Fruit fly (Drosophila melanogaster) whole organism, embryonic: ENCODE measurements around the gene Sec5.

Experiments
- Adf1 ChIP-seq: fragments of 200-800 bp; sonication (Bioruptor generic); IDR thresholded peaks from 2 replicates; pipeline ENCODE4 v1.3.6; 2022; ENCODE audit warnings: missing biosample characterization, missing genetic modification characterization
- Asciz ChIP-seq: fragments of 200-800 bp; sonication (Bioruptor generic); optimal IDR thresholded peaks from 2 replicates; lab custom pipeline; 2017; ENCODE audit warnings: missing biosample characterization, mild to moderate bottlenecking, missing genetic modification characterization, missing genetic modification reagents
- Awh ChIP-seq: fragments of 200-800 bp; sonication (Bioruptor generic); IDR thresholded peaks from 2 replicates; pipeline ENCODE4, ENCODE4 v1.3.6; 2022; ENCODE audit warnings: missing biosample characterization, missing genetic modification characterization
- B-H2 ChIP-seq: fragments of 200-800 bp; sonication (Bioruptor generic); optimal IDR thresholded peaks from 2 replicates; lab custom pipeline; 2018; ENCODE audit warnings: missing biosample characterization, mild to moderate bottlenecking, missing genetic modification characterization
- Bgb ChIP-seq: fragments of 200-800 bp; sonication (Bioruptor generic); IDR thresholded peaks from 2 replicates; pipeline ENCODE4 v1.3.6; 2022; ENCODE audit warnings: missing biosample characterization, missing genetic modification characterization; ENCODE audit not compliant: partially characterized antibody
- CG11504 ChIP-seq: fragments of 200-800 bp; sonication (Bioruptor generic); optimal IDR thresholded peaks from 3 replicates; lab custom pipeline; 2019; ENCODE audit warnings: missing biosample characterization, mild to moderate bottlenecking, missing genetic modification characterization, moderate library complexity
- CG12659 ChIP-seq: fragments of 200-800 bp; sonication (Bioruptor generic); optimal IDR thresholded peaks from 3 replicates; lab custom pipeline; 2017; ENCODE audit warnings: mild to moderate bottlenecking, missing biosample characterization, missing genetic modification reagents, missing genetic modification characterization
- CG13424 ChIP-seq: fragments of 200-800 bp; sonication (Bioruptor generic); optimal IDR thresholded peaks from 2 replicates; lab custom pipeline; 2019; ENCODE audit warnings: missing biosample characterization, mild to moderate bottlenecking, missing genetic modification characterization, moderate library complexity
- CG15073 ChIP-seq: fragments of 200-800 bp; sonication (Bioruptor generic); optimal IDR thresholded peaks from 2 replicates; lab custom pipeline; 2016; ENCODE audit warnings: missing biosample characterization, missing genetic modification characterization
- CG30403 ChIP-seq: fragments of 200-800 bp; sonication (Bioruptor generic); optimal IDR thresholded peaks from 3 replicates; lab custom pipeline; 2016; ENCODE audit warnings: missing biosample characterization, missing genetic modification characterization
- CG31224 ChIP-seq: fragments of 200-800 bp; sonication (Bioruptor generic); IDR thresholded peaks from 2 replicates; pipeline ENCODE4 v1.3.6; 2022; ENCODE audit warnings: missing biosample characterization, missing genetic modification characterization
- CG34376 ChIP-seq: fragments of 200-800 bp; sonication (Bioruptor generic); optimal IDR thresholded peaks from 2 replicates; lab custom pipeline; 2018; ENCODE audit warnings: missing biosample characterization, mild to moderate bottlenecking, missing genetic modification characterization
- CG4328 ChIP-seq: fragments of 200-800 bp; sonication (Bioruptor generic); optimal IDR thresholded peaks from 3 replicates; lab custom pipeline; 2017; ENCODE audit warnings: missing biosample characterization, missing genetic modification reagents, missing genetic modification characterization
- CG4360 ChIP-seq: fragments of 200-800 bp; sonication (Bioruptor generic); IDR thresholded peaks from 2 replicates; pipeline ENCODE4 v1.3.6; 2022; ENCODE audit warnings: missing biosample characterization, missing genetic modification characterization
- CG6175 ChIP-seq: fragments of 200-800 bp; sonication (Bioruptor generic); IDR thresholded peaks from 3 replicates; pipeline ENCODE4 v1.3.6; 2022; ENCODE audit warnings: missing biosample characterization, missing genetic modification characterization
- CG8765 ChIP-seq: fragments of 200-800 bp; sonication (Bioruptor generic); IDR thresholded peaks from 2 replicates; pipeline ENCODE4 v1.3.6; 2022; ENCODE audit warnings: missing biosample characterization, missing genetic modification characterization
- CG9727 ChIP-seq: fragments of 200-800 bp; sonication (Bioruptor generic); optimal IDR thresholded peaks from 3 replicates; lab custom pipeline; 2017; ENCODE audit warnings: missing biosample characterization, mild to moderate bottlenecking, missing genetic modification characterization
- Dip2 ChIP-seq: fragments of 200-800 bp; sonication (Bioruptor generic); IDR thresholded peaks from 2 replicates; pipeline ENCODE4 v1.3.6; 2022; ENCODE audit warnings: missing biosample characterization, missing genetic modification characterization
- Doc2 ChIP-seq: fragments of 200-800 bp; sonication (Bioruptor generic); IDR thresholded peaks from 2 replicates; pipeline ENCODE4 v1.3.6; 2022; ENCODE audit warnings: missing biosample characterization, missing genetic modification characterization
- ERR ChIP-seq: fragments of 200-800 bp; sonication (Bioruptor generic); optimal IDR thresholded peaks from 2 replicates; lab custom pipeline; 2016; ENCODE audit warnings: missing biosample characterization, missing genetic modification characterization
- Elba2 ChIP-seq: fragments of 200-800 bp; sonication (Bioruptor generic); optimal IDR thresholded peaks from 3 replicates; lab custom pipeline; 2016; ENCODE audit warnings: missing biosample characterization, missing genetic modification characterization
- HLH4C ChIP-seq: fragments of 200-800 bp; sonication (Bioruptor generic); IDR thresholded peaks from 3 replicates; pipeline ENCODE4 v1.3.6; 2022; ENCODE audit warnings: missing biosample characterization, missing genetic modification characterization; ENCODE audit not compliant: partially characterized antibody
- HmgZ ChIP-seq: fragments of 200-800 bp; sonication (Bioruptor generic); optimal IDR thresholded peaks from 2 replicates; lab custom pipeline; 2018; ENCODE audit warnings: missing biosample characterization, mild to moderate bottlenecking, missing genetic modification characterization
- Lim3 ChIP-seq: fragments of 200-800 bp; sonication (Bioruptor generic); IDR thresholded peaks from 2 replicates; pipeline ENCODE4 v1.3.6; 2022; ENCODE audit warnings: missing biosample characterization, missing genetic modification characterization
- MTF-1 ChIP-seq: fragments of 200-800 bp; sonication (Bioruptor generic); optimal IDR thresholded peaks from 2 replicates; lab custom pipeline; 2018; ENCODE audit warnings: missing biosample characterization, mild to moderate bottlenecking, missing genetic modification characterization, borderline replicate concordance
- Myb ChIP-seq: fragments of 200-800 bp; sonication (Bioruptor generic); optimal IDR thresholded peaks from 2 replicates; lab custom pipeline; 2016; ENCODE audit warnings: missing biosample characterization, missing genetic modification characterization
- NK7.1 ChIP-seq: fragments of 200-800 bp; sonication (Bioruptor generic); optimal IDR thresholded peaks from 3 replicates; lab custom pipeline; 2016; ENCODE audit warnings: missing biosample characterization, missing genetic modification characterization
- NfI ChIP-seq: fragments of 200-800 bp; sonication (Bioruptor generic); optimal IDR thresholded peaks from 3 replicates; lab custom pipeline; 2018; ENCODE audit warnings: missing biosample characterization, mild to moderate bottlenecking, missing genetic modification characterization, moderate library complexity
- Oaz ChIP-seq: fragments of 200-800 bp; sonication (Bioruptor generic); IDR thresholded peaks from 2 replicates; pipeline ENCODE4 v1.3.6; 2022; ENCODE audit warnings: missing biosample characterization, missing genetic modification characterization
- Sry-δ ChIP-seq: fragments of 200-800 bp; sonication (Bioruptor generic); optimal IDR thresholded peaks from 2 replicates; lab custom pipeline; 2016; ENCODE audit warnings: missing biosample characterization, missing genetic modification characterization
- Taf1 ChIP-seq: fragments of 200-800 bp; sonication (Bioruptor generic); IDR thresholded peaks from 2 replicates; pipeline ENCODE4 v1.3.6; 2022; ENCODE audit warnings: missing biosample characterization, missing genetic modification characterization
- ap ChIP-seq: fragments of 200-800 bp; sonication (Bioruptor generic); IDR thresholded peaks from 2 replicates; pipeline ENCODE4 v1.3.6; 2022; ENCODE audit warnings: missing biosample characterization, missing genetic modification characterization
- az2 ChIP-seq: fragments of 200-800 bp; sonication (Bioruptor generic); optimal IDR thresholded peaks from 3 replicates; lab custom pipeline; 2016; ENCODE audit warnings: missing biosample characterization, missing genetic modification characterization
- ci ChIP-seq: fragments of 200-800 bp; sonication (Bioruptor generic); IDR thresholded peaks from 3 replicates; pipeline ENCODE4 v1.3.6; 2022; ENCODE audit warnings: missing biosample characterization, missing genetic modification characterization
- cwo ChIP-seq: fragments of 200-800 bp; sonication (Bioruptor generic); optimal IDR thresholded peaks from 3 replicates; lab custom pipeline; 2017; ENCODE audit warnings: missing biosample characterization, missing genetic modification characterization, mild to moderate bottlenecking, moderate library complexity, missing genetic modification reagents
- ems ChIP-seq: fragments of 200-800 bp; sonication (Bioruptor generic); optimal IDR thresholded peaks from 3 replicates; lab custom pipeline; 2016; ENCODE audit warnings: missing biosample characterization, missing genetic modification characterization
- ewg ChIP-seq: fragments of 200-800 bp; sonication (Bioruptor generic); optimal IDR thresholded peaks from 3 replicates; lab custom pipeline; 2017; ENCODE audit warnings: mild to moderate bottlenecking, missing biosample characterization, missing genetic modification reagents, missing genetic modification characterization
- fu2 ChIP-seq: fragments of 200-800 bp; sonication (Bioruptor generic); optimal IDR thresholded peaks from 2 replicates; lab custom pipeline; 2016; ENCODE audit warnings: missing biosample characterization, missing genetic modification characterization
- ham ChIP-seq: fragments of 200-800 bp; sonication (Bioruptor generic); IDR thresholded peaks from 2 replicates; pipeline ENCODE4 v1.3.6; 2022; ENCODE audit warnings: missing biosample characterization, missing genetic modification characterization
- hth ChIP-seq: fragments of >200 bp; optimal IDR thresholded peaks from 2 replicates; lab custom pipeline; 2017; ENCODE audit warnings: inconsistent platforms
- kah ChIP-seq: fragments of 200-800 bp; sonication (Bioruptor generic); optimal IDR thresholded peaks from 2 replicates; lab custom pipeline; 2018; ENCODE audit warnings: missing biosample characterization, mild to moderate bottlenecking, missing genetic modification characterization
- mirr ChIP-seq: fragments of 200-800 bp; sonication (Bioruptor generic); optimal IDR thresholded peaks from 3 replicates; lab custom pipeline; 2018; ENCODE audit warnings: missing biosample characterization, mild to moderate bottlenecking, missing genetic modification characterization
- nerfin-2 ChIP-seq: fragments of 200-800 bp; sonication (Bioruptor generic); IDR thresholded peaks from 2 replicates; pipeline ENCODE4 v1.3.6; 2022; ENCODE audit warnings: missing biosample characterization, missing genetic modification characterization; ENCODE audit not compliant: partially characterized antibody
- pb ChIP-seq: fragments of 200-800 bp; sonication (Bioruptor generic); optimal IDR thresholded peaks from 3 replicates; lab custom pipeline; 2016; ENCODE audit warnings: missing biosample characterization, missing genetic modification characterization
- psq ChIP-seq: fragments of 200-800 bp; sonication (Bioruptor generic); optimal IDR thresholded peaks from 2 replicates; lab custom pipeline; 2017; ENCODE audit warnings: missing biosample characterization, missing genetic modification characterization
- sima ChIP-seq: fragments of 200-800 bp; sonication (Bioruptor generic); optimal IDR thresholded peaks from 2 replicates; lab custom pipeline; 2016; ENCODE audit warnings: missing biosample characterization, missing genetic modification characterization
- slbo ChIP-seq: fragments of 200-800 bp; sonication (Bioruptor generic); IDR thresholded peaks from 2 replicates; pipeline ENCODE4 v1.3.6; 2022; ENCODE audit warnings: missing biosample characterization, missing genetic modification characterization
- tgo ChIP-seq: fragments of 200-800 bp; sonication (Bioruptor generic); IDR thresholded peaks from 3 replicates; pipeline ENCODE4 v1.3.6; 2022; ENCODE audit warnings: missing biosample characterization, missing genetic modification characterization
- tin ChIP-seq: fragments of 200-800 bp; sonication (Bioruptor generic); optimal IDR thresholded peaks from 3 replicates; lab custom pipeline; 2016; ENCODE audit warnings: missing biosample characterization, missing genetic modification characterization
- toy ChIP-seq: fragments of 200-800 bp; sonication (Bioruptor generic); IDR thresholded peaks from 2 replicates; pipeline ENCODE4 v1.3.6; 2022; ENCODE audit warnings: missing biosample characterization, missing genetic modification characterization
- unpg ChIP-seq: fragments of 200-800 bp; sonication (Bioruptor generic); optimal IDR thresholded peaks from 3 replicates; lab custom pipeline; 2018; ENCODE audit warnings: missing biosample characterization, mild to moderate bottlenecking, missing genetic modification characterization, moderate library complexity

Gene Sec5

DNA sequence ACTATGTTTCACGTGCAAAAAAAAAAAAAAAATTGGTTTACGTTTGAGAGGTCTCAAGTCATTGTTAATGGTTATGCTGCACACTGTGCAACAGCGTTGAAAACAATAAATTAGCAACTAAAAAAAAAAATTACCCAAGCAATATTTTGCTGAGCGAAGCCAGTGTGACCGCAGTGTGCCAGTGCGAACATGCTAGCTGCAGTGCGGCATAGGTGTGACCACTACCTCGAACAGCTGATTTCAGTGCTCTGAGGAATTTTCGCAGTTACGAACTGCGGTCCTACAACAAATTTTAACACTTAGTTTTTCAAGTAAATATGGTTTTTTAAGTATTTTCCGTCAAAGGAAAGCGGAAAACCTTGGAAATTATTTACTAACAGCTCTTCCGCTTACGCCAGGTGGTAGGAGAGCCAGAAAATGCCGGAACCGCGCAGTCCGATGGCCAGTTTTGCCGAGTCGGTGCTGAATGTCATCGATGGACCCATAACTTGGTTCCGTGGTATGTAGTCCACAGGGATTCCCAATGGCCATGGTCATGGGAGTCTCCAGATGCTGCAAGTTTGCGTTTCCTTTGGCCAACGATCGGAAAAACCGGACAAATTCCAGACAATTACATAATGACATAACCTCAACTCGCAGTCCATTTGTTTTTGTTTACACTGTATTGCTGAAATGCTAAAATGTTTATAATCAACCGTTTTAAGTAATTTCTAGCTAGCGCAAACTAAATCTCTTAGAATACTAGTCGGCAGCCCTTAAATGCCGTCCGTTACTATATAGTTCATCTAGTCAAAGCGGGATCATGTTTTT is 9.0 kb downstream of the Sec5 start, which contains the start of the genes msl-2 and ND-PDSW (continued):
- no peak for TF ChIP-seq hth
- peak; percentile 41 for TF ChIP-seq HmgZ (tag; lab: Kevin White, UChicago)
- no peak for TF ChIP-seq pb (GFP tag; lab: Kevin White, UChicago)
- no peak for TF ChIP-seq Doc2 (GFP tag; lab: Robert Waterston, UW)
- no peak for TF ChIP-seq toy (GFP tag; lab: Robert Waterston, UW)
- no peak for TF ChIP-seq Dip2
- no peak for TF ChIP-seq unpg
- no peak for TF ChIP-seq CG6175 (GFP tag; lab: Robert Waterston, UW)
- no peak for TF ChIP-seq Adf1 (GFP tag; lab: Robert Waterston, UW)
- TF ChIP-seq Myb (GFP tag; lab: Kevin White, UChicago) = peak; percentile 33
- TF ChIP-seq Awh (GFP tag; lab: Robert Waterston, UW) = no peak
- TF ChIP-seq kah (GFP tag; lab: Kevin White, UChicago) = no peak
- no peak for TF ChIP-seq CG13424 (tag; lab: Kevin White, UChicago)
- no peak for TF ChIP-seq CG34376 (GFP tag; lab: Kevin White, UChicago)
- TF ChIP-seq NK7.1 (GFP tag; lab: Kevin White, UChicago) = no peak
- no peak for TF ChIP-seq B-H2 (GFP tag; lab: Kevin White, UChicago)
- no peak for TF ChIP-seq Asciz (GFP tag; lab: Kevin White, UChicago)
- TF ChIP-seq tin (GFP tag; lab: Kevin White, UChicago) = no peak
- TF ChIP-seq CG9727 (GFP tag; lab: Kevin White, UChicago) = no peak
- no peak for TF ChIP-seq mirr (GFP tag; lab: Kevin White, UChicago)
- TF ChIP-seq tgo (GFP tag; lab: Robert Waterston, UW) = no peak
- TF ChIP-seq HLH4C = no peak
- no peak for TF ChIP-seq CG8765
- TF ChIP-seq CG31224 (GFP tag; lab: Robert Waterston, UW) = no peak
- no peak for TF ChIP-seq CG4360
- TF ChIP-seq cwo = no peak
- no peak for TF ChIP-seq az2 (GFP tag; lab: Kevin White, UChicago)
- TF ChIP-seq nerfin-2 (GFP tag; lab: Robert Waterston, UW) = no peak
- TF ChIP-seq ci (GFP tag; lab: Robert Waterston, UW) = no peak
- TF ChIP-seq psq (GFP tag; lab: Kevin White, UChicago) = no peak
- TF ChIP-seq CG15073 = no peak
- no peak for TF ChIP-seq sima
- TF ChIP-seq Lim3 = no peak
- no peak for TF ChIP-seq ap
- peak; percentile 62 for TF ChIP-seq CG12659 (GFP tag; lab: Kevin White, UChicago)
- TF ChIP-seq slbo (GFP tag; lab: Robert Waterston, UW) = no peak
- no peak for TF ChIP-seq fu2 (GFP tag; lab: Kevin White, UChicago)
- no peak for TF ChIP-seq ems
- no peak for TF ChIP-seq ewg
- peak; percentile 9; the same call in 1 of the 2 replicates for TF ChIP-seq Bgb (GFP tag; lab: Robert Waterston, UW)
- no peak for TF ChIP-seq MTF-1 (GFP tag; lab: Kevin White, UChicago)
- TF ChIP-seq Oaz (GFP tag; lab: Robert Waterston, UW) = no peak
- no peak for TF ChIP-seq CG30403 (GFP tag; lab: Kevin White, UChicago)
- TF ChIP-seq ERR = no peak
- TF ChIP-seq Taf1 (GFP tag; lab: Robert Waterston, UW) = no peak
- no peak for TF ChIP-seq CG11504 (tag; lab: Kevin White, UChicago)
- TF ChIP-seq Sry-δ (GFP tag; lab: Kevin White, UChicago) = peak; percentile 35
- TF ChIP-seq Elba2 = no peak
- TF ChIP-seq NfI (GFP tag; lab: Kevin White, UChicago) = no peak
- no peak for TF ChIP-seq CG4328 (GFP tag; lab: Kevin White, UChicago)
- TF ChIP-seq ham (GFP tag; lab: Robert Waterston, UW) = no peak
